Worm (Caenorhabditis elegans) whole organism, mixed stage, embryonic: Measurements from ENCODE around the gene F47F2.1.

ENCODE experiments used
- M03D4.4 ChIP-seq: sonication (generic microtip); optimal IDR thresholded peaks from 2 replicates; lab custom pipeline; 2017; ENCODE audit warnings: mild to moderate bottlenecking, missing genetic modification characterization, missing compliant biosample characterization
- bed-3 ChIP-seq: fragments of 200-800 bp; sonication (Bioruptor generic); optimal IDR thresholded peaks from 3 replicates; lab custom pipeline; 2018; ENCODE audit warnings: mild to moderate bottlenecking, missing genetic modification characterization, moderate library complexity, missing compliant biosample characterization
- blmp-1 ChIP-seq: fragments of 150-350 bp; optimal IDR thresholded peaks from 2 replicates; lab custom pipeline; 2014; ENCODE audit warnings: missing biosample characterization, missing genetic modification characterization
- ceh-39 ChIP-seq: fragments of 150-350 bp; optimal IDR thresholded peaks from 2 replicates; lab custom pipeline; 2014; ENCODE audit warnings: missing biosample characterization, missing genetic modification characterization
- ceh-43 ChIP-seq: fragments of 200-800 bp; sonication (Bioruptor generic); optimal IDR thresholded peaks from 2 replicates; lab custom pipeline; 2018; ENCODE audit warnings: mild to moderate bottlenecking, missing genetic modification characterization, moderate library complexity, missing compliant biosample characterization
- ces-1 ChIP-seq: fragments of 150-350 bp; optimal IDR thresholded peaks from 2 replicates; lab custom pipeline; 2014; ENCODE audit warnings: missing biosample characterization, missing genetic modification reagents, missing genetic modification characterization
- cnd-1 ChIP-seq: fragments of 200-800 bp; sonication (Bioruptor generic); optimal IDR thresholded peaks from 2 replicates; lab custom pipeline; 2018; ENCODE audit warnings: mild to moderate bottlenecking, missing genetic modification characterization, missing compliant biosample characterization
- drap-1 ChIP-seq: fragments of 200-800 bp; sonication (Bioruptor generic); optimal IDR thresholded peaks from 3 replicates; lab custom pipeline; 2018; ENCODE audit warnings: mild to moderate bottlenecking, missing genetic modification characterization, missing compliant biosample characterization
- elt-1 ChIP-seq: sonication (generic microtip); optimal IDR thresholded peaks from 2 replicates; lab custom pipeline; 2017; ENCODE audit warnings: missing genetic modification characterization, mild to moderate bottlenecking, missing compliant biosample characterization, antibody characterized with exemption, moderate library complexity, borderline replicate concordance; ENCODE audit not compliant: insufficient read depth
- elt-3 ChIP-seq: fragments of 150-350 bp; optimal IDR thresholded peaks from 2 replicates; lab custom pipeline; 2014; ENCODE audit warnings: missing biosample characterization, missing genetic modification characterization
- flh-1 ChIP-seq: fragments of 200-800 bp; sonication (Bioruptor generic); optimal IDR thresholded peaks from 2 replicates; lab custom pipeline; 2018; ENCODE audit warnings: mild to moderate bottlenecking, missing genetic modification characterization, moderate library complexity, missing compliant biosample characterization
- ham-2 ChIP-seq: fragments of 200-800 bp; sonication (Bioruptor generic); optimal IDR thresholded peaks from 2 replicates; lab custom pipeline; 2018; ENCODE audit warnings: mild to moderate bottlenecking, missing genetic modification characterization, missing compliant biosample characterization
- hlh-1 ChIP-seq: fragments of 150-350 bp; optimal IDR thresholded peaks from 2 replicates; lab custom pipeline; 2014; ENCODE audit warnings: missing biosample characterization, missing genetic modification reagents, missing genetic modification characterization
- lin-13 ChIP-seq: fragments of 150-350 bp; optimal IDR thresholded peaks from 2 replicates; lab custom pipeline; 2014; ENCODE audit warnings: missing biosample characterization, missing genetic modification characterization
- lin-32 ChIP-seq: fragments of 200-800 bp; sonication (Bioruptor generic); optimal IDR thresholded peaks from 2 replicates; lab custom pipeline; 2018; ENCODE audit warnings: mild to moderate bottlenecking, missing genetic modification characterization, missing compliant biosample characterization
- lsy-2 ChIP-seq: fragments of 150-350 bp; optimal IDR thresholded peaks from 2 replicates; lab custom pipeline; 2014; ENCODE audit warnings: missing biosample characterization, missing genetic modification characterization
- mab-5 ChIP-seq: fragments of 150-350 bp; optimal IDR thresholded peaks from 2 replicates; lab custom pipeline; 2014; ENCODE audit warnings: missing biosample characterization, missing genetic modification characterization
- mep-1 ChIP-seq: fragments of 150-350 bp; optimal IDR thresholded peaks from 2 replicates; lab custom pipeline; 2017; ENCODE audit warnings: missing biosample characterization, missing genetic modification reagents, missing genetic modification characterization, inconsistent platforms
- mls-2 ChIP-seq: sonication (generic microtip); optimal IDR thresholded peaks from 2 replicates; lab custom pipeline; 2016; ENCODE audit warnings: mild to moderate bottlenecking, missing genetic modification characterization, moderate library complexity, missing compliant biosample characterization
- nhr-12 ChIP-seq: fragments of 150-350 bp; optimal IDR thresholded peaks from 2 replicates; lab custom pipeline; 2014; ENCODE audit warnings: missing biosample characterization, missing genetic modification characterization
- nhr-2 ChIP-seq: fragments of 150-350 bp; optimal IDR thresholded peaks from 2 replicates; lab custom pipeline; 2014; ENCODE audit warnings: missing biosample characterization, missing genetic modification characterization
- nhr-237 ChIP-seq: fragments of 150-350 bp; optimal IDR thresholded peaks from 2 replicates; lab custom pipeline; 2014; ENCODE audit warnings: missing biosample characterization, missing genetic modification characterization
- nhr-28 ChIP-seq: fragments of 150-350 bp; optimal IDR thresholded peaks from 2 replicates; lab custom pipeline; 2014; ENCODE audit warnings: missing biosample characterization, missing genetic modification characterization
- nhr-76 ChIP-seq: sonication (generic microtip); optimal IDR thresholded peaks from 2 replicates; lab custom pipeline; 2017; ENCODE audit warnings: missing biosample characterization, missing genetic modification characterization
- pha-4 ChIP-seq: fragments of 150-350 bp; optimal IDR thresholded peaks from 2 replicates; lab custom pipeline; 2018; ENCODE audit warnings: missing biosample characterization, missing genetic modification reagents, missing genetic modification characterization
- sem-2 ChIP-seq: fragments of 200-800 bp; sonication (Bioruptor generic); optimal IDR thresholded peaks from 2 replicates; lab custom pipeline; 2018; ENCODE audit warnings: mild to moderate bottlenecking, missing genetic modification characterization, missing compliant biosample characterization
- snpc-4 ChIP-seq: fragments of 150-350 bp; optimal IDR thresholded peaks from 2 replicates; lab custom pipeline; 2014; ENCODE audit warnings: missing biosample characterization, missing genetic modification characterization
- sptf-1 ChIP-seq: sonication (generic microtip); optimal IDR thresholded peaks from 2 replicates; lab custom pipeline; 2017; ENCODE audit warnings: mild to moderate bottlenecking, missing genetic modification characterization, moderate library complexity, missing compliant biosample characterization
- tbx-8 ChIP-seq: fragments of 200-800 bp; sonication (Bioruptor generic); optimal IDR thresholded peaks from 2 replicates; lab custom pipeline; 2018; ENCODE audit warnings: mild to moderate bottlenecking, missing genetic modification characterization, moderate library complexity, missing compliant biosample characterization
- unc-120 ChIP-seq: sonication (generic microtip); optimal IDR thresholded peaks from 2 replicates; lab custom pipeline; 2017; ENCODE audit warnings: missing genetic modification characterization, missing compliant biosample characterization; ENCODE audit not compliant: poor library complexity, severe bottlenecking
- unc-39 ChIP-seq: fragments of 150-350 bp; optimal IDR thresholded peaks from 2 replicates; lab custom pipeline; 2014; ENCODE audit warnings: missing biosample characterization, missing genetic modification characterization
- unc-62 ChIP-seq: fragments of 150-350 bp; optimal IDR thresholded peaks from 2 replicates; lab custom pipeline; 2014; ENCODE audit warnings: missing biosample characterization, missing genetic modification reagents, missing genetic modification characterization
- zip-8 ChIP-seq: fragments of 150-350 bp; optimal IDR thresholded peaks from 2 replicates; lab custom pipeline; 2014; ENCODE audit warnings: missing biosample characterization, missing genetic modification characterization
- ztf-11 ChIP-seq: fragments of 150-350 bp; optimal IDR thresholded peaks from 2 replicates; lab custom pipeline; 2014; ENCODE audit warnings: missing biosample characterization, missing genetic modification characterization

Gene F47F2.1

ce11 chrX:3918182-3918581 is 39.8 kb downstream of the F47F2.1 start:
- no peak for TF ChIP-seq nhr-12 (tag; lab: Kevin White, UChicago)
- no peak for TF ChIP-seq mls-2 (tag; lab: Kevin White, UChicago)
- no peak for TF ChIP-seq ceh-43 (GFP tag; lab: Kevin White, UChicago)
- TF ChIP-seq lin-13 (tag; lab: Kevin White, UChicago), result no peak
- no peak for TF ChIP-seq lin-32
- no peak for TF ChIP-seq cnd-1 (tag; lab: Kevin White, UChicago)
- TF ChIP-seq mep-1 (tag; lab: Kevin White, UChicago), result no peak
- TF ChIP-seq ham-2 (GFP tag; lab: Kevin White, UChicago), result no peak
- TF ChIP-seq bed-3 (GFP tag; lab: Kevin White, UChicago), result no peak
- no peak for TF ChIP-seq M03D4.4 (tag; lab: Kevin White, UChicago)
- TF ChIP-seq nhr-2 (tag; lab: Kevin White, UChicago), result no peak
- TF ChIP-seq drap-1, result no peak
- TF ChIP-seq snpc-4, result no peak
- no peak for TF ChIP-seq unc-39 (tag; lab: Kevin White, UChicago)
- TF ChIP-seq nhr-28, result no peak
- TF ChIP-seq tbx-8 (GFP tag; lab: Kevin White, UChicago), result no peak
- no peak for TF ChIP-seq blmp-1 (tag; lab: Kevin White, UChicago)
- TF ChIP-seq flh-1, result no peak

- TF ChIP-seq nhr-76, result no peak
- TF ChIP-seq pha-4 (tag; lab: Kevin White, UChicago), result no peak
- no peak for TF ChIP-seq lsy-2
- TF ChIP-seq unc-62, result no peak
- TF ChIP-seq ceh-43 (GFP tag; lab: Kevin White, UChicago), result no peak
- no peak for TF ChIP-seq lin-13 (tag; lab: Kevin White, UChicago)
- TF ChIP-seq tbx-8 (GFP tag; lab: Kevin White, UChicago), result no peak
- no peak for TF ChIP-seq mls-2 (tag; lab: Kevin White, UChicago)
- no peak for TF ChIP-seq ceh-39
- TF ChIP-seq nhr-2 (tag; lab: Kevin White, UChicago), result no peak
- no peak for TF ChIP-seq ztf-11 (tag; lab: Kevin White, UChicago)
- TF ChIP-seq lin-32, result no peak
- TF ChIP-seq zip-8, result no peak
These were observed 41.4 kb downstream of the F47F2.1 start for ce11 chrX:3919689-3920088.

ce11 chrX:3920101-3920500 is 41.8 kb downstream of the F47F2.1 start, which contains the start of gene T22B2.2:
T22B2.2 (plus strand) TSS chrX:3920401.
- no peak for TF ChIP-seq mep-1 (tag; lab: Kevin White, UChicago)
- no peak for TF ChIP-seq ham-2 (GFP tag; lab: Kevin White, UChicago)
- TF ChIP-seq M03D4.4 (tag; lab: Kevin White, UChicago), result no peak
- no peak for TF ChIP-seq unc-62
- TF ChIP-seq unc-39 (tag; lab: Kevin White, UChicago), result no peak
- no peak for TF ChIP-seq tbx-8 (GFP tag; lab: Kevin White, UChicago)
- TF ChIP-seq elt-1 (tag; lab: Kevin White, UChicago), result no peak
- TF ChIP-seq zip-8, result no peak
- TF ChIP-seq lin-13 (tag; lab: Kevin White, UChicago), result no peak
- no peak for TF ChIP-seq ceh-43 (GFP tag; lab: Kevin White, UChicago)
- no peak for TF ChIP-seq sem-2 (GFP tag; lab: Kevin White, UChicago)
- TF ChIP-seq hlh-1 (tag; lab: Kevin White, UChicago), result no peak
- no peak for TF ChIP-seq sptf-1 (tag; lab: Kevin White, UChicago)
- no peak for TF ChIP-seq lin-32
- TF ChIP-seq nhr-2 (tag; lab: Kevin White, UChicago), result no peak
- no peak for TF ChIP-seq elt-3
- TF ChIP-seq cnd-1 (tag; lab: Kevin White, UChicago), result no peak
- TF ChIP-seq snpc-4, result no peak

ce11 chrX:3920747-3921146 is 42.4 kb downstream of the F47F2.1 start:
- TF ChIP-seq mls-2 (tag; lab: Kevin White, UChicago) (no peak), nhr-76 (no peak), sem-2 (GFP tag; lab: Kevin White, UChicago) (no peak)

- TF ChIP-seq hlh-1 (tag; lab: Kevin White, UChicago), result no peak
- TF ChIP-seq elt-3, result no peak
- TF ChIP-seq blmp-1 (tag; lab: Kevin White, UChicago), result no peak
- TF ChIP-seq snpc-4, result no peak
- no peak for TF ChIP-seq sem-2 (GFP tag; lab: Kevin White, UChicago)
- no peak for TF ChIP-seq unc-39 (tag; lab: Kevin White, UChicago)
- no peak for TF ChIP-seq mab-5
- no peak for TF ChIP-seq ces-1
- TF ChIP-seq zip-8, result no peak
- no peak for TF ChIP-seq nhr-28
- no peak for TF ChIP-seq M03D4.4 (tag; lab: Kevin White, UChicago)
- TF ChIP-seq unc-120, result no peak
- TF ChIP-seq nhr-76, result no peak
- TF ChIP-seq cnd-1 (tag; lab: Kevin White, UChicago), result no peak
- TF ChIP-seq ceh-39, result no peak
- no peak for TF ChIP-seq nhr-237
- TF ChIP-seq bed-3 (GFP tag; lab: Kevin White, UChicago), result no peak
- no peak for TF ChIP-seq lin-13 (tag; lab: Kevin White, UChicago)
- TF ChIP-seq pha-4 (tag; lab: Kevin White, UChicago), result no peak
- TF ChIP-seq ham-2 (GFP tag; lab: Kevin White, UChicago), result no peak
These were observed 47.4 kb downstream of the F47F2.1 start, which contains the start of gene T22B2.1 for ce11 chrX:3925776-3926175. T22B2.1 (plus strand) TSS chrX:3926076.
